Fruit fly (Drosophila melanogaster) whole organism, embryonic: ENCODE results near the gene tplus3b.

Experiments used
- Abd-B ChIP-seq: fragments of 200-800 bp; sonication (Bioruptor generic); optimal IDR thresholded peaks from 2 replicates; lab custom pipeline; 2018; ENCODE audit warnings: missing biosample characterization, mild to moderate bottlenecking, missing genetic modification characterization, moderate library complexity
- Asciz ChIP-seq: fragments of 200-800 bp; sonication (Bioruptor generic); optimal IDR thresholded peaks from 2 replicates; lab custom pipeline; 2017; ENCODE audit warnings: missing biosample characterization, mild to moderate bottlenecking, missing genetic modification characterization, missing genetic modification reagents
- Awh ChIP-seq: fragments of 200-800 bp; sonication (Bioruptor generic); IDR thresholded peaks from 2 replicates; pipeline ENCODE4, ENCODE4 v1.3.6; 2022; ENCODE audit warnings: missing biosample characterization, missing genetic modification characterization
- BEAF-32 ChIP-seq: fragments of 200-800 bp; sonication (Bioruptor generic); optimal IDR thresholded peaks from 3 replicates; lab custom pipeline; 2017; ENCODE audit warnings: missing biosample characterization, missing genetic modification characterization, mild to moderate bottlenecking, moderate library complexity, missing genetic modification reagents
- Blimp-1 ChIP-seq: fragments of 200-800 bp; sonication (Bioruptor generic); optimal IDR thresholded peaks from 3 replicates; lab custom pipeline; 2018; ENCODE audit warnings: missing biosample characterization, missing genetic modification characterization, mild to moderate bottlenecking, moderate library complexity, missing genetic modification reagents
- C15 ChIP-seq: fragments of 200-800 bp; sonication (Bioruptor generic); IDR thresholded peaks from 3 replicates; pipeline ENCODE4 v1.3.6; 2022; ENCODE audit warnings: missing biosample characterization, missing genetic modification characterization
- CG10431 ChIP-seq: fragments of 200-800 bp; sonication (Bioruptor generic); optimal IDR thresholded peaks from 3 replicates; lab custom pipeline; 2018; ENCODE audit warnings: missing biosample characterization, mild to moderate bottlenecking, missing genetic modification characterization
- CG10654 ChIP-seq: fragments of 200-800 bp; sonication (Bioruptor generic); optimal IDR thresholded peaks from 2 replicates; lab custom pipeline; 2016; ENCODE audit warnings: missing biosample characterization, missing genetic modification characterization
- CG11696 ChIP-seq: fragments of 200-800 bp; sonication (Bioruptor generic); IDR thresholded peaks from 2 replicates; pipeline ENCODE4 v1.3.6; 2022; ENCODE audit warnings: missing biosample characterization, missing genetic modification characterization
- CG12659 ChIP-seq: fragments of 200-800 bp; sonication (Bioruptor generic); optimal IDR thresholded peaks from 3 replicates; lab custom pipeline; 2017; ENCODE audit warnings: mild to moderate bottlenecking, missing biosample characterization, missing genetic modification reagents, missing genetic modification characterization
- CG17802 ChIP-seq: fragments of 200-800 bp; sonication (Bioruptor generic); optimal IDR thresholded peaks from 2 replicates; lab custom pipeline; 2018; ENCODE audit warnings: missing biosample characterization, mild to moderate bottlenecking, missing genetic modification characterization, moderate library complexity
- CG17912 ChIP-seq: fragments of 200-800 bp; sonication (Bioruptor generic); optimal IDR thresholded peaks from 2 replicates; lab custom pipeline; 2018; ENCODE audit warnings: missing biosample characterization, mild to moderate bottlenecking, missing genetic modification characterization
- CG2202 ChIP-seq: fragments of 200-800 bp; sonication (Bioruptor generic); optimal IDR thresholded peaks from 2 replicates; lab custom pipeline; 2018; ENCODE audit warnings: missing biosample characterization, mild to moderate bottlenecking, missing genetic modification characterization
- CG30020 ChIP-seq: fragments of 200-800 bp; optimal IDR thresholded peaks from 2 replicates; lab custom pipeline; 2019; ENCODE audit warnings: missing biosample characterization, mild to moderate bottlenecking, missing genetic modification characterization, moderate library complexity
- CG3407 ChIP-seq: fragments of 200-800 bp; sonication (Bioruptor generic); optimal IDR thresholded peaks from 2 replicates; lab custom pipeline; 2018; ENCODE audit warnings: missing biosample characterization, mild to moderate bottlenecking, missing genetic modification characterization
- CG7839 ChIP-seq: fragments of 200-800 bp; sonication (Bioruptor generic); optimal IDR thresholded peaks from 3 replicates; lab custom pipeline; 2018; ENCODE audit warnings: missing biosample characterization, mild to moderate bottlenecking, missing genetic modification characterization, moderate library complexity
- CG7928 ChIP-seq: fragments of 200-800 bp; sonication (Bioruptor generic); optimal IDR thresholded peaks from 2 replicates; lab custom pipeline; 2017; ENCODE audit warnings: missing biosample characterization, mild to moderate bottlenecking, missing genetic modification characterization
- E2f1 ChIP-seq: fragments of 200-800 bp; sonication (Bioruptor generic); IDR thresholded peaks from 2 replicates; pipeline ENCODE4 v1.3.6; 2022; ENCODE audit warnings: missing biosample characterization, missing genetic modification characterization
- H2.0 ChIP-seq: fragments of 200-800 bp; sonication (Bioruptor generic); IDR thresholded peaks from 2 replicates; pipeline ENCODE4 v1.3.6; 2022; ENCODE audit warnings: missing biosample characterization, missing genetic modification characterization
- HHEX ChIP-seq: fragments of 200-800 bp; sonication (Bioruptor generic); optimal IDR thresholded peaks from 3 replicates; lab custom pipeline; 2017; ENCODE audit warnings: missing biosample characterization, mild to moderate bottlenecking, missing genetic modification characterization, missing genetic modification reagents
- Hr78 ChIP-seq, 2 experiments: fragments of 200-800 bp in 1 of 2; fragments of >200 bp in 1 of 2; sonication (Bioruptor generic) in 1 of 2; optimal IDR thresholded peaks; 2 replicates each; lab custom pipeline; 2017 to 2019; ENCODE audit warnings: missing biosample characterization in 2 of 2, missing genetic modification characterization in 2 of 2, mild to moderate bottlenecking in 1 of 2, moderate library complexity in 1 of 2
- Neu2 ChIP-seq: fragments of 200-800 bp; sonication (Bioruptor generic); optimal IDR thresholded peaks from 3 replicates; lab custom pipeline; 2016; ENCODE audit warnings: missing biosample characterization, missing genetic modification characterization, borderline replicate concordance
- Pdp1 ChIP-seq, 2 experiments: fragments of 200-800 bp; sonication (Bioruptor generic); optimal IDR thresholded peaks; 3 replicates each; lab custom pipeline; 2016; ENCODE audit warnings: missing biosample characterization in 2 of 2, missing genetic modification characterization in 2 of 2, mild to moderate bottlenecking in 1 of 2, moderate library complexity in 1 of 2
- Sin3A ChIP-seq: fragments of >200 bp; optimal IDR thresholded peaks from 2 replicates; lab custom pipeline; 2018
- Spps ChIP-seq: fragments of 200-800 bp; sonication (Bioruptor generic); optimal IDR thresholded peaks from 2 replicates; lab custom pipeline; 2018; ENCODE audit warnings: missing biosample characterization, mild to moderate bottlenecking, missing genetic modification characterization
- Taf1 ChIP-seq: fragments of 200-800 bp; sonication (Bioruptor generic); IDR thresholded peaks from 2 replicates; pipeline ENCODE4 v1.3.6; 2022; ENCODE audit warnings: missing biosample characterization, missing genetic modification characterization
- chm ChIP-seq: fragments of 200-800 bp; sonication (Bioruptor generic); IDR thresholded peaks from 2 replicates; pipeline ENCODE4 v1.3.6; 2022; ENCODE audit warnings: missing biosample characterization, missing genetic modification characterization
- croc ChIP-seq: fragments of 200-800 bp; sonication (Bioruptor generic); conservative IDR thresholded peaks from 3 replicates; pipeline ENCODE4 v1.3.6; 2022; ENCODE audit warnings: missing biosample characterization, missing genetic modification characterization
- dm ChIP-seq: fragments of 200-800 bp; sonication (Bioruptor generic); optimal IDR thresholded peaks from 3 replicates; lab custom pipeline; 2016; ENCODE audit warnings: missing biosample characterization, missing genetic modification characterization
- dmrt11E ChIP-seq: fragments of 200-800 bp; sonication (Bioruptor generic); optimal IDR thresholded peaks from 3 replicates; lab custom pipeline; 2018; ENCODE audit warnings: missing biosample characterization, mild to moderate bottlenecking, missing genetic modification characterization, moderate library complexity
- fd96Cb ChIP-seq: fragments of 200-800 bp; sonication (Bioruptor generic); optimal IDR thresholded peaks from 2 replicates; lab custom pipeline; 2018; ENCODE audit warnings: missing biosample characterization, mild to moderate bottlenecking, missing genetic modification characterization, moderate library complexity
- h ChIP-seq: fragments of >200 bp; optimal IDR thresholded peaks from 2 replicates; lab custom pipeline; 2017
- kay ChIP-seq: fragments of 200-800 bp; sonication (Bioruptor generic); optimal IDR thresholded peaks from 2 replicates; lab custom pipeline; 2016; ENCODE audit warnings: missing biosample characterization, missing genetic modification characterization
- nmo ChIP-seq: fragments of 200-800 bp; sonication (Bioruptor generic); optimal IDR thresholded peaks from 2 replicates; lab custom pipeline; 2018; ENCODE audit warnings: missing biosample characterization, mild to moderate bottlenecking, missing genetic modification characterization, moderate library complexity
- onecut ChIP-seq: fragments of 200-800 bp; sonication (Bioruptor generic); IDR thresholded peaks from 2 replicates; pipeline ENCODE4 v1.3.6; 2022; ENCODE audit warnings: missing biosample characterization, missing genetic modification characterization
- pita ChIP-seq: fragments of 200-800 bp; sonication (Bioruptor generic); optimal IDR thresholded peaks from 2 replicates; lab custom pipeline; 2017; ENCODE audit warnings: missing biosample characterization, mild to moderate bottlenecking, missing genetic modification characterization
- sc ChIP-seq, 3 experiments: fragments of >200 bp in 2 of 3; fragments of 200-800 bp in 1 of 3; sonication (Bioruptor generic) in 1 of 3; optimal IDR thresholded peaks; 2 replicates in 2 of 3; 3 replicates in 1 of 3; lab custom pipeline; 2017; ENCODE audit warnings: mild to moderate bottlenecking in 1 of 3, missing biosample characterization in 1 of 3, missing genetic modification characterization in 1 of 3, missing genetic modification reagents in 1 of 3
- sima ChIP-seq: fragments of 200-800 bp; sonication (Bioruptor generic); optimal IDR thresholded peaks from 2 replicates; lab custom pipeline; 2016; ENCODE audit warnings: missing biosample characterization, missing genetic modification characterization
- sqz ChIP-seq: fragments of 200-800 bp; sonication (Bioruptor generic); optimal IDR thresholded peaks from 3 replicates; lab custom pipeline; 2018; ENCODE audit warnings: missing biosample characterization, mild to moderate bottlenecking, missing genetic modification characterization

tplus3b gene

DNA sequence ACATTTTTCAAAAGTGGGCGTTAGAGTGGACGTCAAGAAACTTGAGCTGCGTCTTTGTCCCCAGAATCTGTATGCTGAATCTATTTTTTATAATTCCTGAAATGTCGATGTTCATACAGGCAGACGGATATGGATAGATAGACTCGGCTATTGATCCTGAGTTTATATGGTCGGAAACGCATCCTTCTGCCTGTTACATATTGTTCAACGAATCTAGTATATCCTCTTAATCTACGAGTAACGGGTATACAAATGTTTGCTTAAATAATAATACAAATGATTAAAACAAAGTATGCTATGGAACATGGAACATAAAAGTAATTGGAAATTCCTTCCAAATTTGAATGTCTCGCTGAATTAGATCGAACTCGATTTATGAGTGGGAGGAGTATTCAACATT lies 33.4 kb downstream of the tplus3b start, which contains the start of gene tplus3a:
Gene tplus3a (plus strand): TSS at position 301 of the 400 bp plus-strand sequence.
- no peak for TF ChIP-seq kay (GFP tag; lab: Kevin White, UChicago)
- no peak for TF ChIP-seq CG11696
- no peak for TF ChIP-seq CG7928
- no peak for TF ChIP-seq h (lab: Kevin White, UChicago)
- TF ChIP-seq CG2202 (tag; lab: Kevin White, UChicago) = no peak
- no peak for TF ChIP-seq chm (GFP tag; lab: Robert Waterston, UW)
- TF ChIP-seq CG17912 (GFP tag; lab: Kevin White, UChicago) = no peak
- no peak for TF ChIP-seq dm (GFP tag; lab: Kevin White, UChicago)
- no peak for TF ChIP-seq Taf1 (GFP tag; lab: Robert Waterston, UW)
- TF ChIP-seq H2.0 (GFP tag; lab: Robert Waterston, UW) = no peak
- no peak for TF ChIP-seq Neu2
- no peak for TF ChIP-seq sqz (GFP tag; lab: Kevin White, UChicago)
- no peak for TF ChIP-seq Sin3A (lab: Kevin White, UChicago)
- TF ChIP-seq Asciz = no peak
- TF ChIP-seq CG7839 (tag; lab: Kevin White, UChicago) = no peak
- no peak for TF ChIP-seq Pdp1 (GFP tag; optimal IDR thresholded peaks at IDR 0.05; lab: Kevin White, UChicago)
- no peak for TF ChIP-seq BEAF-32 (GFP tag; lab: Kevin White, UChicago)
- TF ChIP-seq HHEX (GFP tag; lab: Kevin White, UChicago) = no peak
- TF ChIP-seq sima = no peak
- no peak for TF ChIP-seq Blimp-1 (GFP tag; lab: Kevin White, UChicago)

DNA sequence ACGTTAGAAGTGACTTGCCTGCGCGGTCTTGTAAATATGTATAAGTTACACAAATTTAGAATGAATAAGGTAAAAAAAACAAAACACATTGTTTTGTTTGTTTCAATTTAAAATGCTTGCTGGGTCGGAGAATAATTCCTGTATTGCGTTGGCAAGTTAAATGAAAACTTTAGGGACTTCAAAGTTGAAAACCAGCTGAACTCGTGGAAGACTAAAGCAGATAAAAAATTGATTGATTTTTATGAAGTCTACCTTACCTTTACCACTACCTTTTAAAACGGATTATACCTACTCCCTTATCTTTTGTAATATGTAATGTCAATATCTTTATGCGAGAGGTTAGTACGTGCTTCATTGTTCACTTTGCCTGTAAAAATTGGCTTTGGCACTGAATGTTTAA lies 39.0 kb downstream of the tplus3b start, which contains the start of gene CG42597:
Gene CG42597 (minus strand): TSS at position 101 of the 400 bp plus-strand sequence.
- TF ChIP-seq Spps (tag; lab: Kevin White, UChicago) (no peak), croc (no peak), CG30020 (tag; lab: Kevin White, UChicago) (no peak), CG10654 (GFP tag; lab: Kevin White, UChicago) (no peak), onecut (GFP tag; lab: Robert Waterston, UW) (no peak), Awh (GFP tag; lab: Robert Waterston, UW) (no peak), fd96Cb (tag; lab: Kevin White, UChicago) (no peak), CG10431 (GFP tag; lab: Kevin White, UChicago) (no peak), C15 (GFP tag; lab: Robert Waterston, UW) (no peak), dmrt11E (tag; lab: Kevin White, UChicago) (no peak), Abd-B (GFP tag; lab: Kevin White, UChicago) (no peak), CG17802 (tag; lab: Kevin White, UChicago) (no peak), nmo (GFP tag; lab: Kevin White, UChicago) (no peak), Hr78 (GFP tag; optimal IDR thresholded peaks at IDR 0.05; lab: Kevin White, UChicago) (no peak), CG12659 (no peak), E2f1 (no peak), sc (optimal IDR thresholded peaks at IDR 0.05; lab: Kevin White, UChicago) (no peak), sc (GFP tag; optimal IDR thresholded peaks at IDR 0.05; lab: Kevin White, UChicago) (no peak), pita (GFP tag; lab: Kevin White, UChicago) (no peak), CG3407 (GFP tag; lab: Kevin White, UChicago) (no peak)
